Fruit fly (Drosophila melanogaster) whole organism, embryonic: Measurements from ENCODE around the gene CG16717.

Source experiments
- Ada2b ChIP-seq: fragments of 200-800 bp; sonication (Bioruptor generic); IDR thresholded peaks from 2 replicates; pipeline ENCODE4 v1.3.6; 2022; ENCODE audit warnings: missing biosample characterization, missing genetic modification characterization
- CG10959 ChIP-seq: fragments of 200-800 bp; sonication (Bioruptor generic); IDR thresholded peaks from 2 replicates; pipeline ENCODE4 v1.3.6; 2022; ENCODE audit warnings: missing biosample characterization, missing genetic modification characterization
- CG11247 ChIP-seq: fragments of 200-800 bp; sonication (Bioruptor generic); IDR thresholded peaks from 2 replicates; pipeline ENCODE4 v1.3.6; 2022; ENCODE audit warnings: missing biosample characterization, missing genetic modification characterization
- CG11723 ChIP-seq: fragments of 200-800 bp; sonication (Bioruptor generic); optimal IDR thresholded peaks from 2 replicates; lab custom pipeline; 2017; ENCODE audit warnings: missing biosample characterization, mild to moderate bottlenecking, missing genetic modification characterization
- CG13894 ChIP-seq: fragments of 200-800 bp; sonication (Bioruptor generic); optimal IDR thresholded peaks from 3 replicates; lab custom pipeline; 2018; ENCODE audit warnings: missing biosample characterization, mild to moderate bottlenecking, missing genetic modification characterization, moderate library complexity
- CG15696 ChIP-seq: fragments of 200-800 bp; sonication (Bioruptor generic); optimal IDR thresholded peaks from 2 replicates; lab custom pipeline; 2019; ENCODE audit warnings: missing biosample characterization, mild to moderate bottlenecking, missing genetic modification characterization, moderate library complexity
- CG18262 ChIP-seq: fragments of 200-800 bp; optimal IDR thresholded peaks from 3 replicates; lab custom pipeline; 2019; ENCODE audit warnings: missing biosample characterization, mild to moderate bottlenecking, missing genetic modification characterization, moderate library complexity
- CG2199 ChIP-seq: fragments of 200-800 bp; sonication (Bioruptor generic); IDR thresholded peaks from 3 replicates; pipeline ENCODE4 v1.3.6; 2022; ENCODE audit warnings: missing biosample characterization, missing genetic modification characterization
- CG2202 ChIP-seq: fragments of 200-800 bp; sonication (Bioruptor generic); optimal IDR thresholded peaks from 2 replicates; lab custom pipeline; 2018; ENCODE audit warnings: missing biosample characterization, mild to moderate bottlenecking, missing genetic modification characterization
- CG30403 ChIP-seq: fragments of 200-800 bp; sonication (Bioruptor generic); optimal IDR thresholded peaks from 3 replicates; lab custom pipeline; 2016; ENCODE audit warnings: missing biosample characterization, missing genetic modification characterization
- CG34224 ChIP-seq: fragments of 200-800 bp; sonication (Bioruptor generic); IDR thresholded peaks from 3 replicates; pipeline ENCODE4 v1.3.6; 2022; ENCODE audit warnings: missing biosample characterization, missing genetic modification characterization; ENCODE audit not compliant: partially characterized antibody
- CG4360 ChIP-seq: fragments of 200-800 bp; sonication (Bioruptor generic); IDR thresholded peaks from 2 replicates; pipeline ENCODE4 v1.3.6; 2022; ENCODE audit warnings: missing biosample characterization, missing genetic modification characterization
- CG4404 ChIP-seq: fragments of 200-800 bp; sonication (Bioruptor generic); IDR thresholded peaks from 2 replicates; pipeline ENCODE4 v1.3.6; 2022; ENCODE audit warnings: missing biosample characterization, missing genetic modification characterization
- CG5245 ChIP-seq: fragments of 200-800 bp; sonication (Bioruptor generic); optimal IDR thresholded peaks from 3 replicates; lab custom pipeline; 2016; ENCODE audit warnings: missing biosample characterization, missing genetic modification characterization
- CG5953 ChIP-seq: fragments of 200-800 bp; sonication (Bioruptor generic); IDR thresholded peaks from 2 replicates; pipeline ENCODE4 v1.3.6; 2022; ENCODE audit warnings: missing biosample characterization, missing genetic modification characterization
- CG6272 ChIP-seq: fragments of 200-800 bp; sonication (Bioruptor generic); IDR thresholded peaks from 2 replicates; pipeline ENCODE4 v1.3.6; 2022; ENCODE audit warnings: missing biosample characterization, missing genetic modification characterization
- CG7786 ChIP-seq: fragments of 200-800 bp; sonication (Bioruptor generic); optimal IDR thresholded peaks from 2 replicates; lab custom pipeline; 2016; ENCODE audit warnings: missing biosample characterization, missing genetic modification characterization
- CG7987 ChIP-seq: fragments of 200-800 bp; sonication (Bioruptor generic); optimal IDR thresholded peaks from 2 replicates; lab custom pipeline; 2018; ENCODE audit warnings: missing biosample characterization, mild to moderate bottlenecking, missing genetic modification characterization, moderate library complexity
- CG8924 ChIP-seq: fragments of 200-800 bp; optimal IDR thresholded peaks from 3 replicates; lab custom pipeline; 2019; ENCODE audit warnings: missing biosample characterization, mild to moderate bottlenecking, missing genetic modification characterization, moderate library complexity
- CG9797 ChIP-seq: fragments of 200-800 bp; sonication (Bioruptor generic); optimal IDR thresholded peaks from 3 replicates; lab custom pipeline; 2018; ENCODE audit warnings: missing biosample characterization, mild to moderate bottlenecking, missing genetic modification characterization
- Ets65A ChIP-seq: fragments of 200-800 bp; sonication (Bioruptor generic); peaks from one replicate; lab custom pipeline; 2016; ENCODE audit warnings: missing biosample characterization, missing genetic modification characterization
- Gsc ChIP-seq: fragments of 200-800 bp; sonication (Bioruptor generic); IDR thresholded peaks from 2 replicates; pipeline ENCODE4 v1.3.6; 2022; ENCODE audit warnings: missing biosample characterization, missing genetic modification characterization
- HLH3B ChIP-seq: fragments of 200-800 bp; sonication (Bioruptor generic); IDR thresholded peaks from 2 replicates; pipeline ENCODE4 v1.3.6; 2022; ENCODE audit warnings: missing biosample characterization, missing genetic modification characterization
- Hand ChIP-seq: fragments of 200-800 bp; sonication (Bioruptor generic); optimal IDR thresholded peaks from 2 replicates; lab custom pipeline; 2017; ENCODE audit warnings: mild to moderate bottlenecking, missing biosample characterization, missing genetic modification reagents, missing genetic modification characterization
- Mes4 ChIP-seq: fragments of 200-800 bp; sonication (Bioruptor generic); optimal IDR thresholded peaks from 2 replicates; lab custom pipeline; 2016; ENCODE audit warnings: missing biosample characterization, missing genetic modification characterization
- Nf-YA ChIP-seq: fragments of 200-800 bp; sonication (Bioruptor generic); IDR thresholded peaks from 2 replicates; pipeline ENCODE4 v1.3.6; 2022; ENCODE audit warnings: missing biosample characterization, missing genetic modification characterization
- Optix ChIP-seq: fragments of 200-800 bp; sonication (Bioruptor generic); IDR thresholded peaks from 3 replicates; pipeline ENCODE4 v1.3.6; 2022; ENCODE audit warnings: missing biosample characterization, missing genetic modification characterization
- Poxn ChIP-seq: fragments of 200-800 bp; sonication (Bioruptor generic); IDR thresholded peaks from 2 replicates; pipeline ENCODE4 v1.3.6; 2022; ENCODE audit warnings: missing biosample characterization, missing genetic modification characterization
- Side ChIP-seq: fragments of 200-800 bp; sonication (Bioruptor generic); optimal IDR thresholded peaks from 2 replicates; lab custom pipeline; 2016; ENCODE audit warnings: missing biosample characterization, missing genetic modification characterization
- Sry-δ ChIP-seq: fragments of 200-800 bp; sonication (Bioruptor generic); optimal IDR thresholded peaks from 2 replicates; lab custom pipeline; 2016; ENCODE audit warnings: missing biosample characterization, missing genetic modification characterization
- ato ChIP-seq: fragments of 200-800 bp; sonication (Bioruptor generic); IDR thresholded peaks from 2 replicates; pipeline ENCODE4 v1.3.6; 2022; ENCODE audit warnings: missing biosample characterization, missing genetic modification characterization; ENCODE audit not compliant: partially characterized antibody
- bigmax ChIP-seq: fragments of 200-800 bp; sonication (Bioruptor generic); optimal IDR thresholded peaks from 2 replicates; lab custom pipeline; 2018; ENCODE audit warnings: missing biosample characterization, mild to moderate bottlenecking, missing genetic modification characterization
- btn ChIP-seq: fragments of 200-800 bp; sonication (Bioruptor generic); optimal IDR thresholded peaks from 2 replicates; lab custom pipeline; 2016; ENCODE audit warnings: missing biosample characterization, missing genetic modification characterization
- crc ChIP-seq: fragments of 200-800 bp; sonication (Bioruptor generic); optimal IDR thresholded peaks from 2 replicates; lab custom pipeline; 2016; ENCODE audit warnings: missing biosample characterization, missing genetic modification characterization
- croc ChIP-seq: fragments of 200-800 bp; sonication (Bioruptor generic); conservative IDR thresholded peaks from 3 replicates; pipeline ENCODE4 v1.3.6; 2022; ENCODE audit warnings: missing biosample characterization, missing genetic modification characterization
- emc ChIP-seq: fragments of 200-800 bp; sonication (Bioruptor generic); optimal IDR thresholded peaks from 2 replicates; lab custom pipeline; 2016; ENCODE audit warnings: missing biosample characterization, missing genetic modification characterization
- gcm2 ChIP-seq: fragments of 200-800 bp; sonication (Bioruptor generic); optimal IDR thresholded peaks from 2 replicates; lab custom pipeline; 2016; ENCODE audit warnings: missing biosample characterization, missing genetic modification characterization
- lola ChIP-seq, 3 experiments: fragments of >200 bp in 2 of 3; fragments of 200-800 bp in 1 of 3; sonication (Bioruptor generic) in 1 of 3; optimal IDR thresholded peaks; 2 replicates each; lab custom pipeline; 2017 to 2019; ENCODE audit warnings: missing biosample characterization in 3 of 3, missing genetic modification characterization in 3 of 3, mild to moderate bottlenecking in 1 of 3, moderate library complexity in 1 of 3
- maf-S ChIP-seq: fragments of 200-800 bp; sonication (Bioruptor generic); optimal IDR thresholded peaks from 2 replicates; lab custom pipeline; 2016; ENCODE audit warnings: missing biosample characterization, missing genetic modification characterization
- mirr ChIP-seq: fragments of 200-800 bp; sonication (Bioruptor generic); optimal IDR thresholded peaks from 3 replicates; lab custom pipeline; 2018; ENCODE audit warnings: missing biosample characterization, mild to moderate bottlenecking, missing genetic modification characterization
- nerfin-1 ChIP-seq: fragments of 200-800 bp; sonication (Bioruptor generic); optimal IDR thresholded peaks from 3 replicates; lab custom pipeline; 2019; ENCODE audit warnings: missing biosample characterization, mild to moderate bottlenecking, missing genetic modification characterization, moderate library complexity
- oc ChIP-seq: fragments of 200-800 bp; sonication (Bioruptor generic); optimal IDR thresholded peaks from 2 replicates; lab custom pipeline; 2018; ENCODE audit warnings: missing biosample characterization, mild to moderate bottlenecking, missing genetic modification characterization, moderate library complexity
- phol ChIP-seq: fragments of 200-800 bp; sonication (Bioruptor generic); optimal IDR thresholded peaks from 3 replicates; lab custom pipeline; 2018; ENCODE audit warnings: missing biosample characterization, mild to moderate bottlenecking, missing genetic modification characterization, moderate library complexity
- pita ChIP-seq: fragments of 200-800 bp; sonication (Bioruptor generic); optimal IDR thresholded peaks from 2 replicates; lab custom pipeline; 2017; ENCODE audit warnings: missing biosample characterization, mild to moderate bottlenecking, missing genetic modification characterization
- stwl ChIP-seq: fragments of 200-800 bp; sonication (Bioruptor generic); optimal IDR thresholded peaks from 3 replicates; lab custom pipeline; 2018; ENCODE audit warnings: missing biosample characterization, mild to moderate bottlenecking, missing genetic modification characterization, moderate library complexity
- tll ChIP-seq, 2 experiments: fragments of 200-800 bp in 1 of 2; fragments of >200 bp in 1 of 2; sonication (Bioruptor generic) in 1 of 2; optimal IDR thresholded peaks; 2 replicates each; lab custom pipeline; 2017 to 2019; ENCODE audit warnings: missing biosample characterization in 2 of 2, missing genetic modification characterization in 2 of 2, mild to moderate bottlenecking in 1 of 2, moderate library complexity in 1 of 2
- trh ChIP-seq: fragments of 200-800 bp; sonication (Bioruptor generic); optimal IDR thresholded peaks from 2 replicates; lab custom pipeline; 2016; ENCODE audit warnings: missing biosample characterization, missing genetic modification characterization
- vvl ChIP-seq: fragments of 200-800 bp; sonication (Bioruptor generic); IDR thresholded peaks from 2 replicates; pipeline ENCODE4 v1.3.6; 2022; ENCODE audit warnings: missing biosample characterization, missing genetic modification characterization
- wor ChIP-seq: fragments of 200-800 bp; sonication (Bioruptor generic); IDR thresholded peaks from 2 replicates; pipeline ENCODE4 v1.3.6; 2022; ENCODE audit warnings: missing biosample characterization, missing genetic modification characterization
- yki ChIP-seq: fragments of >200 bp; optimal IDR thresholded peaks from 3 replicates; lab custom pipeline; 2018

Gene CG16717

DNA sequence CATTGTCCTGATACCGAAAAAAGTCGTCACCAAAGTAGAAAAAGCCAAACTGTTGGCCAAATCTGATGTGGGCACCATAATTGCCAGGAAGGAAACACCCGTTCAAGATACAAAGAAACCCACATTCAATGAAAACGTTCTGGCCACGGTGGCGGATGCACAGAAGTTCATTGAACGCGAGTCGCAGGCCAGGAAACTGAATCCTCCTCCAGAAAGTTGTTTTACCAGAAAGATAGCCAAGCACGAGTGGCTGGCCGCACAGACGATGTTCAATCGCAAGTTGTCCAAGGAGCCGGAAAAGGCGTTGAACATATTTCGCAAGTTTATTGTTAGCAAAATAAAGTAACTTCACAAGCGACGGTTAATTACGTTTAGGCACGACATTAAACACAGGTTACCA lies 41.1 kb downstream of the CG16717 start:
- peak; percentile 91 for TF ChIP-seq Ets65A
- no peak for TF ChIP-seq CG2199 (GFP tag; lab: Robert Waterston, UW)
- TF ChIP-seq, all 482 proteins: peak for 1

DNA sequence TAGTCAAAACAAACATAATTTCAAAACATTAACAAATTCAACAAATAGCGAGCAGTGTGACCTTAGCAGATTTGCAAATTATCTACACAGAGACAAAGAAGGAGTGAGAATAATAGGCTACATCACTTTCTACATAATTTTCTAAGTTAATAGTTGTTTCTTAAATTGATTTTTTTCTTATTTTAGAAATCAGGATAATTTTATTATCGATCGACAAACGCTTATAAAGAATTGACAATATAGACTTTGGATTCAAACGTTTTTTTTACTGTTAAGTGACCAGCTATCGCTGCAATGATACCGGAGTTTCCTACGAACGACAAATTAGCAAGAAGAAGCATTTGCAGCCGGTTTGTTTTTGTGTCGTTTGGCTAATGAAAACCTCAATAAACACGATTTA lies 44.1 kb downstream of the CG16717 start, which contains the start of the genes nbs and defl:
TSS of gene nbs (minus strand) at position 87 of the 400 bp plus-strand sequence.
TSS of gene defl (plus strand) at position 316 of the 400 bp plus-strand sequence.
- TF ChIP-seq crc (GFP tag; lab: Kevin White, UChicago) (peak; percentile 52), croc (GFP tag; lab: Robert Waterston, UW) (peak; percentile 55), pita (GFP tag; lab: Kevin White, UChicago) (no peak), CG11723 (no peak), mirr (GFP tag; lab: Kevin White, UChicago) (peak; percentile 27), CG8924 (tag; lab: Kevin White, UChicago) (peak; percentile 59), Side (GFP tag; lab: Kevin White, UChicago) (peak; percentile 75), wor (GFP tag; lab: Robert Waterston, UW) (no peak), Ada2b (GFP tag; lab: Robert Waterston, UW) (peak; percentile 62), Gsc (GFP tag; lab: Robert Waterston, UW) (no peak), gcm2 (GFP tag; lab: Kevin White, UChicago) (no peak), CG34224 (GFP tag; lab: Robert Waterston, UW) (no peak), Nf-YA (GFP tag; lab: Robert Waterston, UW) (no peak), HLH3B (GFP tag; lab: Robert Waterston, UW) (peak; percentile 63), CG13894 (tag; lab: Kevin White, UChicago) (no peak), CG5245 (GFP tag; lab: Kevin White, UChicago) (peak; percentile 32), Optix (GFP tag; lab: Robert Waterston, UW) (no peak), CG5953 (GFP tag; lab: Robert Waterston, UW) (no peak), Mes4 (peak; percentile 8), emc (GFP tag; lab: Kevin White, UChicago) (peak; percentile 56), CG11247 (peak; percentile 71), maf-S (GFP tag; lab: Kevin White, UChicago) (peak; percentile 32), CG7987 (GFP tag; lab: Kevin White, UChicago) (no peak), CG2202 (tag; lab: Kevin White, UChicago) (no peak), CG15696 (tag; lab: Kevin White, UChicago) (peak; percentile 66), CG4360 (GFP tag; lab: Robert Waterston, UW) (no peak), CG10959 (GFP tag; lab: Robert Waterston, UW) (no peak), nerfin-1 (tag; lab: Kevin White, UChicago) (peak; percentile 45), Poxn (GFP tag; lab: Robert Waterston, UW) (0 out of 2 replicates have a peak, but pooled peaks have one; percentile 16), trh (no peak), CG9797 (GFP tag; lab: Kevin White, UChicago) (peak; percentile 57), oc (no peak), Hand (GFP tag; lab: Kevin White, UChicago) (no peak), CG6272 (GFP tag; lab: Robert Waterston, UW) (peak; percentile 83), CG7786 (GFP tag; lab: Kevin White, UChicago) (peak; percentile 61), ato (GFP tag; lab: Robert Waterston, UW) (no peak), tll (GFP tag; optimal IDR thresholded peaks at IDR 0.05; lab: Kevin White, UChicago) (no peak), phol (tag; lab: Kevin White, UChicago) (peak; percentile 70), yki (lab: Kevin White, UChicago) (no peak), stwl (tag; lab: Kevin White, UChicago) (peak; percentile 59), Sry-δ (GFP tag; lab: Kevin White, UChicago) (peak; percentile 50), vvl (peak; percentile 77), CG4404 (GFP tag; lab: Robert Waterston, UW) (peak; percentile 69), CG18262 (tag; lab: Kevin White, UChicago) (peak; percentile 74), btn (GFP tag; lab: Kevin White, UChicago) (no peak), lola (GFP tag; optimal IDR thresholded peaks at IDR 0.05; lab: Kevin White, UChicago) (peak in 1 of 3 experiments; percentile 56), bigmax (GFP tag; lab: Kevin White, UChicago) (no peak), CG30403 (peak; percentile 78)
